Worm (Caenorhabditis elegans): Measurements from ENCODE around the gene lurp-2.

The lurp-2 gene

DNA sequence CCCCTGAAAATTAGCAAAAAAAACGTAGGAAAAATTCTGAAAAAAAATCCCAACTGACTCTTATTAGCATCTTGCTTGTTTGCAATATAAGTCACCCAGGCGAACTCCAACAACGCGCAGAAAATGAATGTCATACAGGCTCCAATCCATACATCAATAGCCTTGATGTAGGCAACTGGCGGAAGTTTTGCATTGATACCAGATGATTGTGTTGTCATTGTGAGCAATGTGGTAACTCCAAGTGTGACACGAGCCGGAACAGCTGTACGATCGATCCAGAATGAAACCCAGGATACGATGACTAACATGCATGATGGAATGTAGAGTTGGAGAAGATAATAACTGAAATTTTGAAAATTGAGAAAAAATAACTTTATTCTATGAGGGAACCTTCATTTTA lies 45.8 kb downstream of the lurp-2 start:
- TF ChIP-seq T23F11.4 (GFP tag; optimal IDR thresholded peaks at IDR 0.05) (no peak), mec-3 (tag; optimal IDR thresholded peaks at IDR 0.05; ENCODE audit: borderline replicate concordance) (no peak), ceh-22 (tag; optimal IDR thresholded peaks at IDR 0.05) (no peak), nhr-232 (tag; optimal IDR thresholded peaks at IDR 0.05) (no peak), ref-2 (tag; optimal IDR thresholded peaks at IDR 0.05) (no peak), ceh-45 (GFP tag; IDR thresholded peaks at IDR 0.05) (no peak), sox-2 (GFP tag; IDR thresholded peaks at IDR 0.05) (no peak), rnt-1 (tag; optimal IDR thresholded peaks at IDR 0.05) (no peak), ceh-24 (tag; optimal IDR thresholded peaks at IDR 0.05) (no peak), hlh-8 (tag; optimal IDR thresholded peaks at IDR 0.05) (no peak), unc-86 (tag; optimal IDR thresholded peaks at IDR 0.05) (no peak), fax-1 (tag; optimal IDR thresholded peaks at IDR 0.05) (no peak), madf-2 (tag; optimal IDR thresholded peaks at IDR 0.05) (no peak)

All from whole organism, late embryonic.